Fruit fly (Drosophila melanogaster) whole organism, embryonic: Measurements from ENCODE around the gene Nulp1.
A peak's percentile ranks its signal among the peaks of the same experiment; 100 is the strongest.

Experiments
- Ada2b ChIP-seq: fragments of 200-800 bp; sonication (Bioruptor generic); IDR thresholded peaks from 2 replicates; pipeline ENCODE4 v1.3.6; 2022; ENCODE audit warnings: missing biosample characterization, missing genetic modification characterization
- Awh ChIP-seq: fragments of 200-800 bp; sonication (Bioruptor generic); IDR thresholded peaks from 2 replicates; pipeline ENCODE4, ENCODE4 v1.3.6; 2022; ENCODE audit warnings: missing biosample characterization, missing genetic modification characterization
- Bdp1 ChIP-seq: fragments of 200-800 bp; sonication (Bioruptor generic); optimal IDR thresholded peaks from 3 replicates; lab custom pipeline; 2016; ENCODE audit warnings: missing biosample characterization, missing genetic modification characterization
- Bteb2 ChIP-seq: fragments of 200-800 bp; sonication (Bioruptor generic); optimal IDR thresholded peaks from 2 replicates; lab custom pipeline; 2016; ENCODE audit warnings: missing biosample characterization, missing genetic modification characterization
- CG10321 ChIP-seq: fragments of 200-800 bp; sonication (Bioruptor generic); IDR thresholded peaks from 2 replicates; pipeline ENCODE4 v1.3.6; 2022; ENCODE audit warnings: missing biosample characterization, missing genetic modification characterization
- CG10979 ChIP-seq: fragments of 200-800 bp; sonication (Bioruptor generic); optimal IDR thresholded peaks from 2 replicates; lab custom pipeline; 2018; ENCODE audit warnings: missing biosample characterization, mild to moderate bottlenecking, missing genetic modification characterization, moderate library complexity
- CG11398 ChIP-seq: fragments of 200-800 bp; sonication (Bioruptor generic); optimal IDR thresholded peaks from 2 replicates; lab custom pipeline; 2016; ENCODE audit warnings: missing biosample characterization, missing genetic modification characterization
- CG14667 ChIP-seq: fragments of 200-800 bp; sonication (Bioruptor generic); IDR thresholded peaks from 2 replicates; pipeline ENCODE4 v1.3.6; 2022; ENCODE audit warnings: missing biosample characterization, missing genetic modification characterization
- CG14710 ChIP-seq: fragments of 200-800 bp; sonication (Bioruptor generic); optimal IDR thresholded peaks from 3 replicates; lab custom pipeline; 2019; ENCODE audit warnings: missing biosample characterization, mild to moderate bottlenecking, missing genetic modification characterization, moderate library complexity
- CG14860 ChIP-seq: fragments of 200-800 bp; sonication (Bioruptor generic); IDR thresholded peaks from 3 replicates; pipeline ENCODE4 v1.3.6; 2022; ENCODE audit warnings: missing biosample characterization, missing genetic modification characterization; ENCODE audit not compliant: partially characterized antibody
- CG1529 ChIP-seq: fragments of 200-800 bp; sonication (Bioruptor generic); optimal IDR thresholded peaks from 3 replicates; lab custom pipeline; 2018; ENCODE audit warnings: missing biosample characterization, missing genetic modification characterization
- CG3281 ChIP-seq: fragments of 200-800 bp; sonication (Bioruptor generic); optimal IDR thresholded peaks from 3 replicates; lab custom pipeline; 2017; ENCODE audit warnings: missing biosample characterization, mild to moderate bottlenecking, missing genetic modification characterization
- CG33213 ChIP-seq: fragments of 200-800 bp; sonication (Bioruptor generic); optimal IDR thresholded peaks from 3 replicates; lab custom pipeline; 2016; ENCODE audit warnings: missing biosample characterization, missing genetic modification characterization
- CG4282 ChIP-seq: fragments of 200-800 bp; sonication (Bioruptor generic); optimal IDR thresholded peaks from 2 replicates; lab custom pipeline; 2016; ENCODE audit warnings: missing biosample characterization, missing genetic modification characterization
- CG4404 ChIP-seq: fragments of 200-800 bp; sonication (Bioruptor generic); IDR thresholded peaks from 2 replicates; pipeline ENCODE4 v1.3.6; 2022; ENCODE audit warnings: missing biosample characterization, missing genetic modification characterization
- CG5180 ChIP-seq: fragments of 200-800 bp; sonication (Bioruptor generic); optimal IDR thresholded peaks from 3 replicates; lab custom pipeline; 2017; ENCODE audit warnings: missing biosample characterization, missing genetic modification characterization, mild to moderate bottlenecking, moderate library complexity, missing genetic modification reagents
- CG6813 ChIP-seq: fragments of 200-800 bp; sonication (Bioruptor generic); optimal IDR thresholded peaks from 2 replicates; lab custom pipeline; 2017; ENCODE audit warnings: missing biosample characterization, missing genetic modification characterization, mild to moderate bottlenecking, moderate library complexity, missing genetic modification reagents
- CG7271 ChIP-seq: fragments of 200-800 bp; sonication (Bioruptor generic); optimal IDR thresholded peaks from 2 replicates; lab custom pipeline; 2018; ENCODE audit warnings: missing biosample characterization, mild to moderate bottlenecking, missing genetic modification characterization, moderate library complexity
- CG7372 ChIP-seq: fragments of 200-800 bp; sonication (Bioruptor generic); IDR thresholded peaks from 2 replicates; pipeline ENCODE4 v1.3.6; 2022; ENCODE audit warnings: missing biosample characterization, missing genetic modification characterization
- CG7556 ChIP-seq: fragments of 200-800 bp; sonication (Bioruptor generic); optimal IDR thresholded peaks from 2 replicates; lab custom pipeline; 2017; ENCODE audit warnings: missing biosample characterization, mild to moderate bottlenecking, missing genetic modification characterization
- CG8388 ChIP-seq: fragments of 200-800 bp; sonication (Bioruptor generic); optimal IDR thresholded peaks from 2 replicates; lab custom pipeline; 2019; ENCODE audit warnings: missing biosample characterization, mild to moderate bottlenecking, missing genetic modification characterization, moderate library complexity
- CG9797 ChIP-seq: fragments of 200-800 bp; sonication (Bioruptor generic); optimal IDR thresholded peaks from 3 replicates; lab custom pipeline; 2018; ENCODE audit warnings: missing biosample characterization, mild to moderate bottlenecking, missing genetic modification characterization
- CG9817 ChIP-seq: fragments of 200-800 bp; sonication (Bioruptor generic); optimal IDR thresholded peaks from 2 replicates; lab custom pipeline; 2018; ENCODE audit warnings: missing biosample characterization, mild to moderate bottlenecking, missing genetic modification characterization, moderate library complexity
- GATAe ChIP-seq: fragments of 200-800 bp; sonication (Bioruptor generic); conservative IDR thresholded peaks from 2 replicates; pipeline ENCODE4 v1.3.6; 2022; ENCODE audit warnings: missing biosample characterization, missing genetic modification characterization
- HmgZ ChIP-seq: fragments of 200-800 bp; sonication (Bioruptor generic); optimal IDR thresholded peaks from 2 replicates; lab custom pipeline; 2018; ENCODE audit warnings: missing biosample characterization, mild to moderate bottlenecking, missing genetic modification characterization
- Scr ChIP-seq: fragments of 200-800 bp; sonication (Bioruptor generic); IDR thresholded peaks from 2 replicates; pipeline ENCODE4 v1.3.6; 2022; ENCODE audit warnings: missing biosample characterization, missing genetic modification characterization; ENCODE audit not compliant: partially characterized antibody
- bab2 ChIP-seq: fragments of 200-800 bp; sonication (Bioruptor generic); optimal IDR thresholded peaks from 2 replicates; lab custom pipeline; 2016; ENCODE audit warnings: missing biosample characterization, missing genetic modification characterization
- bcd ChIP-seq: fragments of 200-800 bp; sonication (Bioruptor generic); optimal IDR thresholded peaks from 2 replicates; lab custom pipeline; 2017; ENCODE audit warnings: missing biosample characterization, mild to moderate bottlenecking, missing genetic modification characterization
- cas ChIP-seq: fragments of 200-800 bp; sonication (Bioruptor generic); IDR thresholded peaks from 2 replicates; pipeline ENCODE4 v1.3.6; 2022; ENCODE audit warnings: missing biosample characterization, missing genetic modification characterization
- chif ChIP-seq, 2 experiments: fragments of 200-800 bp; sonication (Bioruptor generic); optimal IDR thresholded peaks; 3 replicates each; lab custom pipeline; 2016; ENCODE audit warnings: missing biosample characterization in 2 of 2, missing genetic modification characterization in 2 of 2
- chn ChIP-seq: fragments of 200-800 bp; sonication (Bioruptor generic); optimal IDR thresholded peaks from 2 replicates; lab custom pipeline; 2016; ENCODE audit warnings: missing biosample characterization, missing genetic modification characterization
- cwo ChIP-seq: fragments of 200-800 bp; sonication (Bioruptor generic); optimal IDR thresholded peaks from 3 replicates; lab custom pipeline; 2017; ENCODE audit warnings: missing biosample characterization, missing genetic modification characterization, mild to moderate bottlenecking, moderate library complexity, missing genetic modification reagents
- dati ChIP-seq: fragments of 200-800 bp; sonication (Bioruptor generic); IDR thresholded peaks from 2 replicates; pipeline ENCODE4 v1.3.6; 2022; ENCODE audit warnings: missing biosample characterization, missing genetic modification characterization
- en ChIP-seq: fragments of 200-800 bp; sonication (Bioruptor generic); optimal IDR thresholded peaks from 2 replicates; lab custom pipeline; 2016; ENCODE audit warnings: missing biosample characterization, missing genetic modification characterization
- exex ChIP-seq: fragments of 200-800 bp; sonication (Bioruptor generic); optimal IDR thresholded peaks from 4 replicates; lab custom pipeline; 2018; ENCODE audit warnings: missing biosample characterization, mild to moderate bottlenecking, missing genetic modification characterization, moderate library complexity
- fru ChIP-seq: fragments of >200 bp; optimal IDR thresholded peaks from 2 replicates; lab custom pipeline; 2017
- ftz-f1 ChIP-seq: fragments of 200-800 bp; sonication (Bioruptor generic); optimal IDR thresholded peaks from 2 replicates; lab custom pipeline; 2016; ENCODE audit warnings: missing biosample characterization, missing genetic modification characterization
- fu2 ChIP-seq: fragments of 200-800 bp; sonication (Bioruptor generic); optimal IDR thresholded peaks from 2 replicates; lab custom pipeline; 2016; ENCODE audit warnings: missing biosample characterization, missing genetic modification characterization
- grau ChIP-seq: fragments of 200-800 bp; optimal IDR thresholded peaks from 3 replicates; lab custom pipeline; 2019; ENCODE audit warnings: missing biosample characterization, mild to moderate bottlenecking, missing genetic modification characterization, moderate library complexity
- her ChIP-seq: fragments of 200-800 bp; sonication (Bioruptor generic); optimal IDR thresholded peaks from 2 replicates; lab custom pipeline; 2016; ENCODE audit warnings: missing biosample characterization, missing genetic modification characterization
- hth ChIP-seq: fragments of >200 bp; optimal IDR thresholded peaks from 2 replicates; lab custom pipeline; 2017; ENCODE audit warnings: inconsistent platforms
- lbe ChIP-seq: fragments of 200-800 bp; sonication (Bioruptor generic); optimal IDR thresholded peaks from 2 replicates; lab custom pipeline; 2016; ENCODE audit warnings: missing biosample characterization, mild to moderate bottlenecking, missing genetic modification characterization
- lmd ChIP-seq: fragments of 200-800 bp; sonication (Bioruptor generic); IDR thresholded peaks from 2 replicates; pipeline ENCODE4 v1.3.6; 2022; ENCODE audit warnings: missing biosample characterization, missing genetic modification characterization
- otp ChIP-seq: fragments of 200-800 bp; sonication (Bioruptor generic); IDR thresholded peaks from 3 replicates; pipeline ENCODE4, ENCODE4 v1.3.6; 2022; ENCODE audit warnings: missing biosample characterization, missing genetic modification characterization
- rib ChIP-seq: fragments of 200-800 bp; sonication (Bioruptor generic); IDR thresholded peaks from 2 replicates; pipeline ENCODE4 v1.3.6; 2022; ENCODE audit warnings: missing biosample characterization, missing genetic modification characterization
- row ChIP-seq: fragments of 200-800 bp; sonication (Bioruptor generic); IDR thresholded peaks from 3 replicates; pipeline ENCODE4 v1.3.6; 2022; ENCODE audit warnings: missing biosample characterization, missing genetic modification characterization
- seq ChIP-seq: fragments of 200-800 bp; sonication (Bioruptor generic); IDR thresholded peaks from 2 replicates; pipeline ENCODE4 v1.3.6; 2022; ENCODE audit warnings: missing biosample characterization, missing genetic modification characterization
- slou ChIP-seq: fragments of 200-800 bp; sonication (Bioruptor generic); optimal IDR thresholded peaks from 3 replicates; lab custom pipeline; 2016; ENCODE audit warnings: missing biosample characterization, missing genetic modification characterization
- trh ChIP-seq: fragments of 200-800 bp; sonication (Bioruptor generic); optimal IDR thresholded peaks from 2 replicates; lab custom pipeline; 2016; ENCODE audit warnings: missing biosample characterization, missing genetic modification characterization
- vnd ChIP-seq: fragments of 200-800 bp; sonication (Bioruptor generic); IDR thresholded peaks from 3 replicates; pipeline ENCODE4 v1.3.6; 2022; ENCODE audit warnings: missing biosample characterization, missing genetic modification characterization; ENCODE audit not compliant: partially characterized antibody
- yki ChIP-seq: fragments of >200 bp; optimal IDR thresholded peaks from 3 replicates; lab custom pipeline; 2018

Gene Nulp1

DNA sequence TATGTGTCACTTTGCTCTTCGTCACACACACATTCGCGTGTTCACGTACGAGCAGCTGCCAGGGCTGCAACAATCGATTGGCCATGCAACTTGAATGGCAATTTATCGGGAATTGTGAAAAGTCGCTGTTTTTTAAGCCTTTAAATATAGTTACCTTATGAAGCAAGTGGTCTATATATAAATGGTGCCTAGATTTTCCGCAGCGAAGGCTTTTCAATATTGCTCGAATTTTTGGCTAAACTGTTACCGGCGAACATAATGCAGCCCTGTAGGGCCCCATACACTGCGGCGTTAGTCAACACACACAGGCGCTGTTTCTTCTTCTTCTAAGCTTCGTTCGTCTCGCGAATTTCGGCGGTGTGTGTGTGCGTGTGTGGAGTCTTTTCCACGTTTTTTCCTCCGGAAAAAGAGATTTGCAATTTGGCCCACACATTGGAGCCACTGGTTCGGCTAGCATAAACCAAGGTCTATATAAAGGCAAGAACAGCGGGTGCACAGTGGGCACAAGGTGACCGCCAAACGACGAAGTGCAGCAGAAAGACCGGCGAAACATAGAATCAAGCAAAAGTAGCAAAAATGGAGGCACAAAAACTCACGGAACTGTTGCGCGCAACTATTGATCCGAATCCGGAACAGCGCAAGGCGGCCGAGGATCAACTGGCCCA, 5.8 kb downstream of the Nulp1 start, which contains the start of the genes Arp3 and msk (continued):
- no peak for TF ChIP-seq Awh (GFP tag; lab: Robert Waterston, UW)
- peak; percentile 49 for TF ChIP-seq Scr (GFP tag; lab: Robert Waterston, UW)
- TF ChIP-seq chif (GFP tag; optimal IDR thresholded peaks at IDR 0.05; lab: Kevin White, UChicago), result peak; percentile 76 to 87
- peak; percentile 64 for TF ChIP-seq Ada2b
- TF ChIP-seq lbe (GFP tag; lab: Kevin White, UChicago), result peak; percentile 38
- TF ChIP-seq fu2 (GFP tag; lab: Kevin White, UChicago), result peak; percentile 92
- TF ChIP-seq CG6813 (GFP tag; lab: Kevin White, UChicago), result no peak
- peak; percentile 87 for TF ChIP-seq her (GFP tag; lab: Kevin White, UChicago)
- peak; percentile 69 for TF ChIP-seq CG8388 (GFP tag; lab: Kevin White, UChicago)
- peak; percentile 40; the same call in 1 of the 2 replicates for TF ChIP-seq cas (GFP tag; lab: Robert Waterston, UW)
- TF ChIP-seq bab2, result peak; percentile 91
- no peak for TF ChIP-seq hth (lab: Kevin White, UChicago)
- peak; percentile 69 for TF ChIP-seq ftz-f1 (GFP tag; lab: Kevin White, UChicago)
- peak; percentile 55 for TF ChIP-seq exex (tag; lab: Kevin White, UChicago)
- TF ChIP-seq bcd (GFP tag; lab: Kevin White, UChicago), result peak; percentile 87
- peak; percentile 59 for TF ChIP-seq CG9797 (GFP tag; lab: Kevin White, UChicago)
- TF ChIP-seq CG1529, result no peak
- TF ChIP-seq CG10979 (tag; lab: Kevin White, UChicago), result peak; percentile 68
- peak; percentile 76 for TF ChIP-seq yki
- TF ChIP-seq CG11398 (GFP tag; lab: Kevin White, UChicago), result peak; percentile 67
- TF ChIP-seq dati (GFP tag; lab: Robert Waterston, UW), result no peak
- TF ChIP-seq CG7556 (GFP tag; lab: Kevin White, UChicago), result peak; percentile 55
- peak; percentile 79 for TF ChIP-seq Bdp1 (GFP tag; lab: Kevin White, UChicago)
- TF ChIP-seq Bteb2 (GFP tag; lab: Kevin White, UChicago), result peak; percentile 89
- TF ChIP-seq GATAe (GFP tag; lab: Robert Waterston, UW), result peak; percentile 31; the same call in 1 of the 2 replicates
- TF ChIP-seq lmd (GFP tag; lab: Robert Waterston, UW), result peak; percentile 71
- TF ChIP-seq CG9817, result peak; percentile 86
- TF ChIP-seq CG14667 (GFP tag; lab: Robert Waterston, UW), result peak; percentile 51
- no peak for TF ChIP-seq CG14860
- TF ChIP-seq slou (GFP tag; lab: Kevin White, UChicago), result peak; percentile 66
- TF ChIP-seq en (GFP tag; lab: Kevin White, UChicago), result peak; percentile 68
- 0 out of 3 replicates have a peak, but pooled peaks have one; percentile 19 for TF ChIP-seq otp (GFP tag; lab: Robert Waterston, UW)
- TF ChIP-seq CG10321 (GFP tag; lab: Robert Waterston, UW), result no peak
- peak; percentile 85 for TF ChIP-seq CG33213 (GFP tag; lab: Kevin White, UChicago)
- TF ChIP-seq trh (GFP tag; lab: Kevin White, UChicago), result peak; percentile 66
- peak; percentile 61 for TF ChIP-seq cwo
- TF ChIP-seq CG5180 (GFP tag; lab: Kevin White, UChicago), result no peak
- peak; percentile 75 for TF ChIP-seq grau (tag; lab: Kevin White, UChicago)
- TF ChIP-seq rib (GFP tag; lab: Robert Waterston, UW), result peak; percentile 94
- peak; percentile 84 for TF ChIP-seq chn
- no peak for TF ChIP-seq CG7271
- peak; percentile 77 for TF ChIP-seq CG4282 (GFP tag; lab: Kevin White, UChicago)
- peak; percentile 91 for TF ChIP-seq CG14710 (tag; lab: Kevin White, UChicago)
- TF ChIP-seq seq (GFP tag; lab: Robert Waterston, UW), result no peak
- TF ChIP-seq fru (lab: Kevin White, UChicago), result no peak
- peak; percentile 87 for TF ChIP-seq row
- TF ChIP-seq CG4404 (GFP tag; lab: Robert Waterston, UW), result peak; percentile 76
- TF ChIP-seq HmgZ (tag; lab: Kevin White, UChicago), result peak; percentile 92
- TF ChIP-seq CG3281 (GFP tag; lab: Kevin White, UChicago), result peak; percentile 88
- TF ChIP-seq vnd, result no peak
- peak; percentile 52 for TF ChIP-seq CG7372 (GFP tag; lab: Robert Waterston, UW)
